Worm (Caenorhabditis elegans): ENCODE data around the gene cyp-34A2.
"Not testable (repeated sequence)": the region's sequence is repeated elsewhere in the genome, so short reads cannot be mapped to it uniquely, and the experiment has no call there.

Gene cyp-34A2

ce11 chrV:15330314-15330713, 39.4 kb upstream of the cyp-34A2 start, which contains the start of gene srh-295:
srh-295 (plus strand) TSS chrV:15330614.
- TF ChIP-seq F22D6.2 (tag; optimal IDR thresholded peaks at IDR 0.05) = no peak
- no peak for TF ChIP-seq lsl-1 (GFP tag; optimal IDR thresholded peaks at IDR 0.05)
- TF ChIP-seq bed-1 (GFP tag; IDR thresholded peaks at IDR 0.05) = no peak
- TF ChIP-seq ZK185.1 (tag; optimal IDR thresholded peaks at IDR 0.05; ENCODE audit: poor library complexity, severe bottlenecking) = no peak
- no peak for TF ChIP-seq mel-28 (tag; optimal IDR thresholded peaks at IDR 0.05; ENCODE audit: borderline replicate concordance)
- no peak for TF ChIP-seq nfya-2 (GFP tag; IDR thresholded peaks at IDR 0.05)
- TF ChIP-seq egl-18 (GFP tag; IDR thresholded peaks at IDR 0.05) = no peak
- TF ChIP-seq B0035.1 (tag; optimal IDR thresholded peaks at IDR 0.05) = no peak
- no peak for TF ChIP-seq ets-4 (GFP tag; optimal IDR thresholded peaks at IDR 0.05)
- TF ChIP-seq lin-26 (GFP tag; IDR thresholded peaks at IDR 0.05) = no peak
- TF ChIP-seq ceh-40 (GFP tag; IDR thresholded peaks at IDR 0.05) = no peak
- no peak for TF ChIP-seq lag-1 (GFP tag; IDR thresholded peaks at IDR 0.05)
- TF ChIP-seq Y56A3A.18 (GFP tag; IDR thresholded peaks at IDR 0.05) = no peak
- no peak for TF ChIP-seq F37B4.10 (GFP tag; IDR thresholded peaks at IDR 0.05)
- TF ChIP-seq lsy-27 (tag; optimal IDR thresholded peaks at IDR 0.05; ENCODE audit: borderline replicate concordance, insufficient read depth) = no peak

DNA sequence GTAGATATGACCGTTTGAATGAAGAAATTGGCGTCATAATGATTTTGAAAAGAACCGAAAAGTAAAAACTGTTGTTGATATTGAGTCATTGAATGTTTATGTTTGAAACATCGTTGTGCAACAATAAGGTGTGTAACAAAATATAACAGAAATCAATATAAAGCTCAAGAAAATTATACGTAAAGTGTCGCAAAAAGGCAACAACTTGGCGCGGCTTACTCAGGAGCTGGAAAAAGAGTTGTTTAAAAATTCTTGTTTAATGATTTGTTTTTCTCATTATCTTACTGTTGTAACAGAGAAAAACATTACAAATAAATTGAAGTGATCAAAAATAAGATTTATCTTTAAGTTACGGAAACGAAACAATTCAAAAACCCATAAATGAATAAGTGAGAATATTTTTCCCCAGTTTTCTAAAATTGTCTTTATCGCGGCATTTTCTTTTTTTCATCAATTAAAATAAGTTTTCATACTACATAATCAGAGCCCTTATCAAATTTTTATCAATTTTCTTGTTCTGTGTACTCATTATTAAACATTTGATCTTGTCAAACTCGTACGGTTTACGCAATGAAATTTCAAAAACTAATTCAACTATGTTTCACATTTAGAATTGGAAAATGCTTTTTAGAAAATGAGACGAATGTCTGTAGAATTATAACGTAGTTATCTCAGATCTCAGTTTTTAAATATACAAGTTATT, 37.0 kb upstream of the cyp-34A2 start, which contains the start of gene ZK1037.6:
TSS of gene ZK1037.6 (minus strand) at position 51 of the 703 bp plus-strand sequence.
- no peak for TF ChIP-seq ztf-26 (tag; optimal IDR thresholded peaks at IDR 0.05)
- TF ChIP-seq dpff-1 (tag; optimal IDR thresholded peaks at IDR 0.05) = no peak
- TF ChIP-seq lin-35 (GFP tag; optimal IDR thresholded peaks at IDR 0.05) = no peak
- TF ChIP-seq sptf-2 (GFP tag; optimal IDR thresholded peaks at IDR 0.05) = no peak
- TF ChIP-seq bed-1 (GFP tag; IDR thresholded peaks at IDR 0.05) = no peak
- TF ChIP-seq nhr-90 (tag; optimal IDR thresholded peaks at IDR 0.05) = no peak
- TF ChIP-seq F33H1.4 (GFP tag; IDR thresholded peaks at IDR 0.05) = no peak
- TF ChIP-seq athp-1 (tag; optimal IDR thresholded peaks at IDR 0.05) = no peak
- no peak for TF ChIP-seq attf-3 (GFP tag; conservative IDR thresholded peaks at IDR 0.05)

ce11 chrV:15323417-15323816, 32.5 kb upstream of the cyp-34A2 start:
- TF ChIP-seq nhr-80 (tag; optimal IDR thresholded peaks at IDR 0.05) = peak; percentile 23
- no peak for TF ChIP-seq ceh-40 (GFP tag; IDR thresholded peaks at IDR 0.05)

DNA sequence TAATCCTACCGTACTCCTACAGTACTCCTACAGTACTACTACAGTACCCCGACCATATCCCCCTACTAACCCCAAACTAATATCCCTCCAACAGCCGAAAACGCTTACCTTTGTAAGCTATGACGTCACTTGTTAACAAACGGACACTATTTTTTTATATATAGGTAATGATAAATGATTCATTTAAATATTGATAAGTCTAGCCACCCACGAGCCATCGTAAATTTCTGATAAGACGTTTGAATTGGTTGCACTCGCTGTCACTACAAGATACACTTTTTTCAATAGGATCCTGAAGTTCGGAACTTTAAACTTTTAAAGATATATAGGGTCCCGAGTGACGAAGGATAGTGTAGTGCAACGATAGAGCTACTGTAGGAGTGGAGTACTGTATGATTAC, 31.8 kb upstream of the cyp-34A2 start, which contains the start of gene nhr-247:
TSS of gene nhr-247 (plus strand) at position 330 of the 400 bp plus-strand sequence.
- not testable (repeated sequence) for TF ChIP-seq atf-7 (tag; optimal IDR thresholded peaks at IDR 0.05); nfyb-1 (GFP tag; IDR thresholded peaks at IDR 0.05); aptf-3 (GFP tag; IDR thresholded peaks at IDR 0.05)

ce11 chrV:15321912-15322311, 31.0 kb upstream of the cyp-34A2 start:
- 0 out of 2 replicates have a peak, but pooled peaks have one; percentile 7 for TF ChIP-seq ztf-28 (GFP tag; IDR thresholded peaks at IDR 0.05)
- TF ChIP-seq egrh-3 (GFP tag; IDR thresholded peaks at IDR 0.05) = peak; percentile 80
- TF ChIP-seq F33H1.4 (GFP tag; IDR thresholded peaks at IDR 0.05) = peak; percentile 68

All from whole organism, young adult.